Fruit fly (Drosophila melanogaster) whole organism, adult: ENCODE data around the gene CG42724.

Source experiments
- cic ChIP-seq: fragments of 200-800 bp; sonication (Bioruptor generic); optimal IDR thresholded peaks from 2 replicates; lab custom pipeline; 2017; ENCODE audit warnings: missing biosample characterization, mild to moderate bottlenecking, missing genetic modification characterization, moderate library complexity
- kay ChIP-seq: fragments of 200-800 bp; sonication (Bioruptor generic); peaks from one replicate; lab custom pipeline; 2016; ENCODE audit warnings: missing biosample characterization, missing genetic modification characterization, borderline replicate concordance
- tj ChIP-seq: fragments of 200-800 bp; sonication (Bioruptor generic); optimal IDR thresholded peaks from 3 replicates; lab custom pipeline; 2017; ENCODE audit warnings: missing biosample characterization, mild to moderate bottlenecking, missing genetic modification characterization, moderate library complexity

dm6 chr3R:6413771-6414438, 45.8 kb upstream of the CG42724 start:
- no peak for TF ChIP-seq tj (GFP tag; lab: Kevin White, UChicago)
- TF ChIP-seq cic (GFP tag; lab: Kevin White, UChicago) = no peak
- TF ChIP-seq kay = no peak
